Worm (Caenorhabditis elegans): ENCODE data around the gene F49C12.12.

Gene F49C12.12

ce11 chrIV:9318147-9318546 is 2.7 kb downstream of the F49C12.12 start:
- TF ChIP-seq pag-3 (tag; optimal IDR thresholded peaks at IDR 0.05; ENCODE audit: borderline replicate concordance), result no peak
- no peak for TF ChIP-seq ceh-30 (tag; optimal IDR thresholded peaks at IDR 0.05)
- no peak for TF ChIP-seq hlh-15 (tag; optimal IDR thresholded peaks at IDR 0.05)
- no peak for TF ChIP-seq Y22D7AL.16 (tag; optimal IDR thresholded peaks at IDR 0.05)
- TF ChIP-seq ceh-31 (tag; optimal IDR thresholded peaks at IDR 0.05), result no peak
- no peak for TF ChIP-seq K02D7.2 (tag; optimal IDR thresholded peaks at IDR 0.05)
- TF ChIP-seq pqm-1 (tag; optimal IDR thresholded peaks at IDR 0.05), result no peak
- TF ChIP-seq tbx-2 (tag; optimal IDR thresholded peaks at IDR 0.05), result no peak
- TF ChIP-seq C38D4.7 (GFP tag; optimal IDR thresholded peaks at IDR 0.05), result no peak
- TF ChIP-seq ahr-1 (tag; optimal IDR thresholded peaks at IDR 0.05), result no peak
- TF ChIP-seq ztf-16 (tag; optimal IDR thresholded peaks at IDR 0.05), result no peak
- no peak for TF ChIP-seq fkh-10 (GFP tag; optimal IDR thresholded peaks at IDR 0.05)
- no peak for TF ChIP-seq pax-1 (tag; optimal IDR thresholded peaks at IDR 0.05)
- TF ChIP-seq madf-2 (tag; optimal IDR thresholded peaks at IDR 0.05), result no peak
- no peak for TF ChIP-seq ceh-6 (GFP tag; optimal IDR thresholded peaks at IDR 0.05)
- no peak for TF ChIP-seq pha-2 (tag; optimal IDR thresholded peaks at IDR 0.05)
- no peak for TF ChIP-seq ceh-9 (tag; optimal IDR thresholded peaks at IDR 0.05)
- TF ChIP-seq dmd-4 (tag; optimal IDR thresholded peaks at IDR 0.05; ENCODE audit: borderline replicate concordance), result no peak
- TF ChIP-seq T23F11.4 (GFP tag; optimal IDR thresholded peaks at IDR 0.05), result no peak
- no peak for TF ChIP-seq che-1 (tag; optimal IDR thresholded peaks at IDR 0.05)

- TF ChIP-seq fkh-10 (GFP tag; optimal IDR thresholded peaks at IDR 0.05), result no peak
- TF ChIP-seq nhr-232 (tag; optimal IDR thresholded peaks at IDR 0.05), result peak; percentile 72
- TF ChIP-seq F13H6.1 (tag; optimal IDR thresholded peaks at IDR 0.05), result peak; percentile 35
- TF ChIP-seq pha-2 (tag; optimal IDR thresholded peaks at IDR 0.05), result peak; percentile 42
- TF ChIP-seq ttx-3 (tag; optimal IDR thresholded peaks at IDR 0.05), result peak; percentile 73
- TF ChIP-seq hlh-8 (tag; optimal IDR thresholded peaks at IDR 0.05), result no peak
- TF ChIP-seq unc-55 (GFP tag; optimal IDR thresholded peaks at IDR 0.05), result no peak
- TF ChIP-seq K02D7.2 (tag; optimal IDR thresholded peaks at IDR 0.05), result peak; percentile 9
- peak; percentile 59 for TF ChIP-seq ceh-48 (tag; optimal IDR thresholded peaks at IDR 0.05)
- TF ChIP-seq elt-2 (tag; optimal IDR thresholded peaks at IDR 0.05), result peak; percentile 82
- no peak for TF ChIP-seq ceh-30 (tag; optimal IDR thresholded peaks at IDR 0.05)
- TF ChIP-seq ceh-6 (GFP tag; optimal IDR thresholded peaks at IDR 0.05), result peak; percentile 64
- TF ChIP-seq npax-4 (tag; optimal IDR thresholded peaks at IDR 0.05), result peak; percentile 5
- no peak for TF ChIP-seq pros-1 (tag; optimal IDR thresholded peaks at IDR 0.05)
- no peak for TF ChIP-seq madf-2 (tag; optimal IDR thresholded peaks at IDR 0.05)
- no peak for TF ChIP-seq ama-1 (optimal IDR thresholded peaks at IDR 0.05)
- TF ChIP-seq pag-3 (tag; optimal IDR thresholded peaks at IDR 0.05; ENCODE audit: borderline replicate concordance), result no peak
- no peak for TF ChIP-seq sdc-2 (tag; optimal IDR thresholded peaks at IDR 0.05)
- TF ChIP-seq rnt-1 (tag; optimal IDR thresholded peaks at IDR 0.05), result peak; percentile 42
- peak; percentile 59 for TF ChIP-seq hlh-15 (tag; optimal IDR thresholded peaks at IDR 0.05)
- TF ChIP-seq ets-4 (tag; optimal IDR thresholded peaks at IDR 0.05), result no peak
- TF ChIP-seq unc-42 (tag; optimal IDR thresholded peaks at IDR 0.05), result peak; percentile 65
- TF ChIP-seq dmd-4 (tag; optimal IDR thresholded peaks at IDR 0.05; ENCODE audit: borderline replicate concordance), result no peak
- peak; percentile 28 for TF ChIP-seq eyg-1 (tag; optimal IDR thresholded peaks at IDR 0.05)
- TF ChIP-seq hlh-30 (tag; optimal IDR thresholded peaks at IDR 0.05; ENCODE audit: insufficient read depth), result no peak
- TF ChIP-seq Y22D7AL.16 (tag; optimal IDR thresholded peaks at IDR 0.05), result no peak
- no peak for TF ChIP-seq gmeb-2 (tag; optimal IDR thresholded peaks at IDR 0.05)
- peak; percentile 43 for TF ChIP-seq che-1 (tag; optimal IDR thresholded peaks at IDR 0.05)
- peak; percentile 64 for TF ChIP-seq ceh-31 (tag; optimal IDR thresholded peaks at IDR 0.05)
- no peak for TF ChIP-seq tbx-7 (tag; optimal IDR thresholded peaks at IDR 0.05)
- TF ChIP-seq C08G9.2 (tag; optimal IDR thresholded peaks at IDR 0.05), result peak; percentile 23
- peak; percentile 65 for TF ChIP-seq fkh-6 (tag; optimal IDR thresholded peaks at IDR 0.05)
- peak; percentile 55 for TF ChIP-seq unc-86 (tag; optimal IDR thresholded peaks at IDR 0.05)
- TF ChIP-seq ceh-22 (tag; optimal IDR thresholded peaks at IDR 0.05), result no peak
- TF ChIP-seq dve-1 (tag; optimal IDR thresholded peaks at IDR 0.05), result no peak
- TF ChIP-seq ztf-16 (tag; optimal IDR thresholded peaks at IDR 0.05), result peak; percentile 49
- peak; percentile 73 for TF ChIP-seq ceh-14 (tag; optimal IDR thresholded peaks at IDR 0.05)
- TF ChIP-seq ceh-34 (tag; optimal IDR thresholded peaks at IDR 0.05), result peak; percentile 68
- TF ChIP-seq mec-3 (tag; optimal IDR thresholded peaks at IDR 0.05; ENCODE audit: borderline replicate concordance), result no peak
- TF ChIP-seq sox-4 (tag; optimal IDR thresholded peaks at IDR 0.05), result no peak
- TF ChIP-seq C38D4.7 (GFP tag; optimal IDR thresholded peaks at IDR 0.05), result peak; percentile 61
- TF ChIP-seq pqm-1 (tag; optimal IDR thresholded peaks at IDR 0.05), result no peak
- peak; percentile 79 for TF ChIP-seq tbx-2 (tag; optimal IDR thresholded peaks at IDR 0.05)
- peak; percentile 44 for TF ChIP-seq zip-5 (tag; optimal IDR thresholded peaks at IDR 0.05)
These were observed 4.7 kb downstream of the F49C12.12 start, which contains the start of the genes F49C12.9 and rpn-7 for ce11 chrIV:9316068-9316681. Gene F49C12.9 (minus strand): TSS chrIV:9316215. Gene rpn-7 (plus strand): TSS chrIV:9316631.

Data from whole organism, late embryonic.